Worm (Caenorhabditis elegans): Measurements from ENCODE around the gene C02F5.14.
A peak's percentile ranks its signal among the peaks of the same experiment; 100 is the strongest.

C02F5.14 gene

ce11 chrIII:8229480-8229879 lies 5.8 kb downstream of the C02F5.14 start (continued):
- TF ChIP-seq fos-1 (tag; optimal IDR thresholded peaks at IDR 0.05) (no peak), lir-3 (tag; optimal IDR thresholded peaks at IDR 0.05; ENCODE audit: poor library complexity) (no peak), Y116A8C.19 (tag; optimal IDR thresholded peaks at IDR 0.05; ENCODE audit: borderline replicate concordance) (no peak), jun-1 (tag; optimal IDR thresholded peaks at IDR 0.05) (no peak), ceh-90 (tag; optimal IDR thresholded peaks at IDR 0.05) (no peak), fkh-10 (GFP tag; optimal IDR thresholded peaks at IDR 0.05) (no peak), lin-14 (GFP tag; optimal IDR thresholded peaks at IDR 0.05) (peak; percentile 63), skn-1 (tag; optimal IDR thresholded peaks at IDR 0.05) (no peak), C04F5.9 (tag; optimal IDR thresholded peaks at IDR 0.05) (no peak), rnt-1 (tag; optimal IDR thresholded peaks at IDR 0.05) (no peak), mef-2 (tag; optimal IDR thresholded peaks at IDR 0.05) (no peak), nhr-20 (tag; optimal IDR thresholded peaks at IDR 0.05) (no peak), blmp-1 (tag; optimal IDR thresholded peaks at IDR 0.05) (no peak), dsc-1 (tag; optimal IDR thresholded peaks at IDR 0.05) (peak; percentile 92), egl-27 (tag; optimal IDR thresholded peaks at IDR 0.05) (no peak), egl-13 (tag; optimal IDR thresholded peaks at IDR 0.05) (peak; percentile 76), C34B4.2 (tag; optimal IDR thresholded peaks at IDR 0.05) (no peak), ztf-11 (tag; optimal IDR thresholded peaks at IDR 0.05) (no peak), tlp-1 (tag; optimal IDR thresholded peaks at IDR 0.05) (no peak), nhr-19 (GFP tag; conservative IDR thresholded peaks at IDR 0.05) (no peak), nhr-28 (tag; optimal IDR thresholded peaks at IDR 0.05) (no peak), sptf-1 (tag; optimal IDR thresholded peaks at IDR 0.05) (no peak), lin-13 (GFP tag; optimal IDR thresholded peaks at IDR 0.05) (no peak)

ce11 chrIII:8228916-8229315 lies 6.4 kb downstream of the C02F5.14 start:
- TF ChIP-seq fkh-4 (tag; optimal IDR thresholded peaks at IDR 0.05; ENCODE audit: borderline replicate concordance): no peak
- no peak for TF ChIP-seq ztf-11 (tag; optimal IDR thresholded peaks at IDR 0.05)
- TF ChIP-seq swsn-7 (tag; optimal IDR thresholded peaks at IDR 0.05): no peak
- TF ChIP-seq efl-3 (GFP tag; optimal IDR thresholded peaks at IDR 0.05): no peak
- no peak for TF ChIP-seq ces-1 (GFP tag; optimal IDR thresholded peaks at IDR 0.05)
- no peak for TF ChIP-seq unc-130 (tag; optimal IDR thresholded peaks at IDR 0.05)
- no peak for TF ChIP-seq C34B4.2 (tag; optimal IDR thresholded peaks at IDR 0.05)
- no peak for TF ChIP-seq fos-1 (tag; optimal IDR thresholded peaks at IDR 0.05)
- no peak for TF ChIP-seq hpl-2 (GFP tag; optimal IDR thresholded peaks at IDR 0.05)
- TF ChIP-seq nhr-20 (tag; optimal IDR thresholded peaks at IDR 0.05): no peak
- TF ChIP-seq grh-1 (GFP tag; IDR thresholded peaks at IDR 0.05): no peak
- TF ChIP-seq ceh-63 (GFP tag; optimal IDR thresholded peaks at IDR 0.05): no peak
- TF ChIP-seq nhr-19 (GFP tag; conservative IDR thresholded peaks at IDR 0.05): no peak
- TF ChIP-seq egl-27 (tag; optimal IDR thresholded peaks at IDR 0.05): no peak
- no peak for TF ChIP-seq C16A3.4 (tag; optimal IDR thresholded peaks at IDR 0.05)
- TF ChIP-seq lir-3 (tag; optimal IDR thresholded peaks at IDR 0.05; ENCODE audit: poor library complexity): no peak
- TF ChIP-seq ama-1 (optimal IDR thresholded peaks at IDR 0.05): no peak
- TF ChIP-seq jun-1 (tag; optimal IDR thresholded peaks at IDR 0.05): no peak
- no peak for TF ChIP-seq lin-35 (GFP tag; optimal IDR thresholded peaks at IDR 0.05)
- TF ChIP-seq hlh-17 (GFP tag; optimal IDR thresholded peaks at IDR 0.05; ENCODE audit: borderline replicate concordance): no peak
- TF ChIP-seq nhr-11 (tag; optimal IDR thresholded peaks at IDR 0.05): no peak
- TF ChIP-seq vab-15 (tag; optimal IDR thresholded peaks at IDR 0.05): no peak
- TF ChIP-seq mef-2 (tag; optimal IDR thresholded peaks at IDR 0.05): no peak
- TF ChIP-seq snpc-4 (tag; optimal IDR thresholded peaks at IDR 0.05): no peak
- peak; percentile 79 for TF ChIP-seq nhr-85 (tag)
- TF ChIP-seq unc-98 (GFP tag; IDR thresholded peaks at IDR 0.05): no peak
- no peak for TF ChIP-seq rnt-1 (tag; optimal IDR thresholded peaks at IDR 0.05)
- peak; percentile 36 for TF ChIP-seq blmp-1 (tag; optimal IDR thresholded peaks at IDR 0.05)
- no peak for TF ChIP-seq C04F5.9 (tag; optimal IDR thresholded peaks at IDR 0.05)
- no peak for TF ChIP-seq tbx-2 (tag; optimal IDR thresholded peaks at IDR 0.05)
- TF ChIP-seq elt-2 (tag; optimal IDR thresholded peaks at IDR 0.05): no peak
- TF ChIP-seq nhr-77 (tag; optimal IDR thresholded peaks at IDR 0.05): no peak
- TF ChIP-seq ets-5 (GFP tag; IDR thresholded peaks at IDR 0.05): no peak
- TF ChIP-seq dsc-1 (tag; optimal IDR thresholded peaks at IDR 0.05): no peak
- TF ChIP-seq lin-14 (GFP tag; optimal IDR thresholded peaks at IDR 0.05): peak; percentile 63
- TF ChIP-seq egl-13 (tag; optimal IDR thresholded peaks at IDR 0.05): no peak
- no peak for TF ChIP-seq ceh-8 (GFP tag; optimal IDR thresholded peaks at IDR 0.05)
- no peak for TF ChIP-seq aly-2 (tag; optimal IDR thresholded peaks at IDR 0.05)
- TF ChIP-seq nhr-90 (tag; optimal IDR thresholded peaks at IDR 0.05; ENCODE audit: poor library complexity): no peak
- TF ChIP-seq mep-1 (tag; optimal IDR thresholded peaks at IDR 0.05): peak; percentile 56
- TF ChIP-seq mab-9 (GFP tag; IDR thresholded peaks at IDR 0.05): no peak
- no peak for TF ChIP-seq lin-39 (tag; optimal IDR thresholded peaks at IDR 0.05)

All from whole organism, L1 larva.